Fruit fly (Drosophila melanogaster): ENCODE results near the gene eIF4E4.

- TF ChIP-seq h (optimal IDR thresholded peaks at IDR 0.05) (no peak), ttk (optimal IDR thresholded peaks at IDR 0.05) (no peak), psq (optimal IDR thresholded peaks at IDR 0.05) (no peak), insv (optimal IDR thresholded peaks at IDR 0.05) (no peak)
Measured at dm6 chr3L:6693191-6693590, 27.8 kb upstream of the eIF4E4 start.
